Fruit fly (Drosophila melanogaster) Kc167 (cell line): ENCODE measurements around the gene ThrRS.

Experiments
- h ChIP-seq: fragments of >200 bp; optimal IDR thresholded peaks from 3 replicates; lab custom pipeline; 2018; ENCODE audit warnings: missing external identifiers
- insv ChIP-seq: fragments of >200 bp; optimal IDR thresholded peaks from 3 replicates; lab custom pipeline; 2018; ENCODE audit warnings: missing external identifiers

- TF ChIP-seq insv, result no peak
- no peak for TF ChIP-seq h (lab: Kevin White, UChicago)
These were observed 12.3 kb downstream of the ThrRS start for dm6 chr2L:12115809-12116208.
